Fruit fly (Drosophila melanogaster) whole organism, embryonic: ENCODE measurements around the gene sordd2.

Experiments
- Asciz ChIP-seq: fragments of 200-800 bp; sonication (Bioruptor generic); optimal IDR thresholded peaks from 2 replicates; lab custom pipeline; 2017; ENCODE audit warnings: missing biosample characterization, mild to moderate bottlenecking, missing genetic modification characterization, missing genetic modification reagents
- CG10147 ChIP-seq: fragments of 200-800 bp; sonication (Bioruptor generic); optimal IDR thresholded peaks from 2 replicates; lab custom pipeline; 2019; ENCODE audit warnings: missing biosample characterization, mild to moderate bottlenecking, missing genetic modification characterization, moderate library complexity
- CG10274 ChIP-seq: fragments of 200-800 bp; sonication (Bioruptor generic); optimal IDR thresholded peaks from 3 replicates; lab custom pipeline; 2017; ENCODE audit warnings: missing biosample characterization, mild to moderate bottlenecking, missing genetic modification characterization
- CG10321 ChIP-seq: fragments of 200-800 bp; sonication (Bioruptor generic); IDR thresholded peaks from 2 replicates; pipeline ENCODE4 v1.3.6; 2022; ENCODE audit warnings: missing biosample characterization, missing genetic modification characterization
- CG13123 ChIP-seq: fragments of 200-800 bp; sonication (Bioruptor generic); optimal IDR thresholded peaks from 2 replicates; lab custom pipeline; 2016; ENCODE audit warnings: missing biosample characterization, missing genetic modification characterization
- CG13624 ChIP-seq: fragments of 200-800 bp; sonication (Bioruptor generic); optimal IDR thresholded peaks from 2 replicates; lab custom pipeline; 2016; ENCODE audit warnings: missing biosample characterization, missing genetic modification characterization
- CG13775 ChIP-seq: fragments of 200-800 bp; sonication (Bioruptor generic); optimal IDR thresholded peaks from 3 replicates; lab custom pipeline; 2017; ENCODE audit warnings: missing biosample characterization, mild to moderate bottlenecking, missing genetic modification characterization
- CG14667 ChIP-seq: fragments of 200-800 bp; sonication (Bioruptor generic); IDR thresholded peaks from 2 replicates; pipeline ENCODE4 v1.3.6; 2022; ENCODE audit warnings: missing biosample characterization, missing genetic modification characterization
- CG15073 ChIP-seq: fragments of 200-800 bp; sonication (Bioruptor generic); optimal IDR thresholded peaks from 2 replicates; lab custom pipeline; 2016; ENCODE audit warnings: missing biosample characterization, missing genetic modification characterization
- CG17385 ChIP-seq: fragments of 200-800 bp; sonication (Bioruptor generic); optimal IDR thresholded peaks from 3 replicates; lab custom pipeline; 2018; ENCODE audit warnings: missing biosample characterization, mild to moderate bottlenecking, missing genetic modification characterization
- CG2712 ChIP-seq: fragments of 200-800 bp; optimal IDR thresholded peaks from 3 replicates; lab custom pipeline; 2019; ENCODE audit warnings: missing biosample characterization, mild to moderate bottlenecking, missing genetic modification characterization, moderate library complexity
- CG31441 ChIP-seq: fragments of 200-800 bp; sonication (Bioruptor generic); IDR thresholded peaks from 2 replicates; pipeline ENCODE4 v1.3.6; 2022; ENCODE audit warnings: missing biosample characterization, missing genetic modification characterization
- CG4404 ChIP-seq: fragments of 200-800 bp; sonication (Bioruptor generic); IDR thresholded peaks from 2 replicates; pipeline ENCODE4 v1.3.6; 2022; ENCODE audit warnings: missing biosample characterization, missing genetic modification characterization
- CG6689 ChIP-seq: fragments of 200-800 bp; sonication (Bioruptor generic); IDR thresholded peaks from 2 replicates; pipeline ENCODE4 v1.3.6; 2022; ENCODE audit warnings: missing biosample characterization, missing genetic modification characterization
- CG8924 ChIP-seq: fragments of 200-800 bp; optimal IDR thresholded peaks from 3 replicates; lab custom pipeline; 2019; ENCODE audit warnings: missing biosample characterization, mild to moderate bottlenecking, missing genetic modification characterization, moderate library complexity
- CG9932 ChIP-seq: fragments of 200-800 bp; sonication (Bioruptor generic); IDR thresholded peaks from 2 replicates; pipeline ENCODE4 v1.3.6; 2022; ENCODE audit warnings: missing biosample characterization, missing genetic modification characterization
- Hey ChIP-seq: fragments of 200-800 bp; sonication (Bioruptor generic); optimal IDR thresholded peaks from 3 replicates; lab custom pipeline; 2018; ENCODE audit warnings: missing biosample characterization, mild to moderate bottlenecking, missing genetic modification characterization
- Hr3 ChIP-seq: fragments of 200-800 bp; sonication (Bioruptor generic); optimal IDR thresholded peaks from 3 replicates; lab custom pipeline; 2016; ENCODE audit warnings: missing biosample characterization, missing genetic modification characterization
- MESR4 ChIP-seq: fragments of 200-800 bp; sonication (Bioruptor generic); optimal IDR thresholded peaks from 2 replicates; lab custom pipeline; 2018; ENCODE audit warnings: missing biosample characterization, mild to moderate bottlenecking, missing genetic modification characterization, moderate library complexity
- MTF-1 ChIP-seq: fragments of 200-800 bp; sonication (Bioruptor generic); optimal IDR thresholded peaks from 2 replicates; lab custom pipeline; 2018; ENCODE audit warnings: missing biosample characterization, mild to moderate bottlenecking, missing genetic modification characterization, borderline replicate concordance
- Med ChIP-seq: fragments of 200-800 bp; sonication (Bioruptor generic); peaks from one replicate; lab custom pipeline; 2016; ENCODE audit warnings: missing biosample characterization, missing genetic modification characterization, mild to moderate bottlenecking, inconsistent platforms, moderate library complexity
- Usf ChIP-seq: fragments of 200-800 bp; sonication (Bioruptor generic); optimal IDR thresholded peaks from 2 replicates; lab custom pipeline; 2017; ENCODE audit warnings: missing genotype, missing biosample characterization, missing genetic modification characterization
- Xrp1 ChIP-seq: fragments of 200-800 bp; sonication (Bioruptor generic); IDR thresholded peaks from 2 replicates; pipeline ENCODE4 v1.3.6; 2022; ENCODE audit warnings: missing biosample characterization, missing genetic modification characterization
- YL-1 ChIP-seq: fragments of 200-800 bp; sonication (Bioruptor generic); optimal IDR thresholded peaks from 3 replicates; lab custom pipeline; 2017; ENCODE audit warnings: missing biosample characterization, mild to moderate bottlenecking, missing genetic modification characterization
- bbx ChIP-seq: fragments of 200-800 bp; sonication (Bioruptor generic); IDR thresholded peaks from 2 replicates; pipeline ENCODE4 v1.3.6; 2022; ENCODE audit warnings: missing biosample characterization, missing genetic modification characterization; ENCODE audit not compliant: partially characterized antibody
- croc ChIP-seq: fragments of 200-800 bp; sonication (Bioruptor generic); conservative IDR thresholded peaks from 3 replicates; pipeline ENCODE4 v1.3.6; 2022; ENCODE audit warnings: missing biosample characterization, missing genetic modification characterization
- hth ChIP-seq: fragments of >200 bp; optimal IDR thresholded peaks from 2 replicates; lab custom pipeline; 2017; ENCODE audit warnings: inconsistent platforms
- kah ChIP-seq: fragments of 200-800 bp; sonication (Bioruptor generic); optimal IDR thresholded peaks from 2 replicates; lab custom pipeline; 2018; ENCODE audit warnings: missing biosample characterization, mild to moderate bottlenecking, missing genetic modification characterization
- nmo ChIP-seq: fragments of 200-800 bp; sonication (Bioruptor generic); optimal IDR thresholded peaks from 2 replicates; lab custom pipeline; 2018; ENCODE audit warnings: missing biosample characterization, mild to moderate bottlenecking, missing genetic modification characterization, moderate library complexity
- run ChIP-seq: fragments of 200-800 bp; sonication (Bioruptor generic); optimal IDR thresholded peaks from 3 replicates; lab custom pipeline; 2018; ENCODE audit warnings: missing biosample characterization, mild to moderate bottlenecking, missing genetic modification characterization
- scrt ChIP-seq: fragments of 200-800 bp; sonication (Bioruptor generic); optimal IDR thresholded peaks from 2 replicates; lab custom pipeline; 2018; ENCODE audit warnings: missing biosample characterization, mild to moderate bottlenecking, missing genetic modification characterization, moderate library complexity
- shn ChIP-seq: fragments of 200-800 bp; sonication (Bioruptor generic); optimal IDR thresholded peaks from 3 replicates; lab custom pipeline; 2016; ENCODE audit warnings: missing biosample characterization, missing genetic modification characterization
- sna ChIP-seq: fragments of 200-800 bp; sonication (Bioruptor generic); IDR thresholded peaks from 2 replicates; pipeline ENCODE4 v1.3.6; 2022; ENCODE audit warnings: missing biosample characterization, missing genetic modification characterization; ENCODE audit not compliant: partially characterized antibody
- tna ChIP-seq: fragments of 200-800 bp; sonication (Bioruptor generic); IDR thresholded peaks from 2 replicates; pipeline ENCODE4 v1.3.6; 2022; ENCODE audit warnings: missing biosample characterization, missing genetic modification characterization; ENCODE audit not compliant: partially characterized antibody
- ttk ChIP-seq: fragments of 200-800 bp; sonication (Bioruptor generic); IDR thresholded peaks from 2 replicates; pipeline ENCODE4 v2.1.2; 2022; ENCODE audit warnings: missing biosample characterization, missing genetic modification characterization
- wdn ChIP-seq: fragments of 200-800 bp; sonication (Bioruptor generic); IDR thresholded peaks from 2 replicates; pipeline ENCODE4 v1.3.6; 2022; ENCODE audit warnings: missing biosample characterization, missing genetic modification characterization

Gene sordd2

dm6 chrX:15788235-15789187, 10.5 kb downstream of the sordd2 start, which contains the start of gene Rhp (continued):
- no peak for TF ChIP-seq sna (GFP tag; lab: Robert Waterston, UW)
- no peak for TF ChIP-seq CG15073 (GFP tag; lab: Kevin White, UChicago)
- TF ChIP-seq CG31441 (GFP tag; lab: Robert Waterston, UW) = no peak
- TF ChIP-seq CG9932 (GFP tag; lab: Robert Waterston, UW) = no peak
- TF ChIP-seq CG13775 (GFP tag; lab: Kevin White, UChicago) = no peak
- no peak for TF ChIP-seq CG13123 (GFP tag; lab: Kevin White, UChicago)
- peak; percentile 26 for TF ChIP-seq CG2712 (tag; lab: Kevin White, UChicago)
- TF ChIP-seq CG4404 (GFP tag; lab: Robert Waterston, UW) = no peak
- TF ChIP-seq ttk (GFP tag; lab: Robert Waterston, UW) = no peak
- peak; percentile 44 for TF ChIP-seq CG17385
- peak; percentile 36 for TF ChIP-seq kah (GFP tag; lab: Kevin White, UChicago)
- TF ChIP-seq shn = no peak
- no peak for TF ChIP-seq Usf
- TF ChIP-seq MESR4 (GFP tag; lab: Kevin White, UChicago) = peak; percentile 18
- no peak for TF ChIP-seq nmo (GFP tag; lab: Kevin White, UChicago)
- no peak for TF ChIP-seq run (tag; lab: Kevin White, UChicago)
- peak; percentile 3 for TF ChIP-seq scrt
- no peak for TF ChIP-seq croc (GFP tag; lab: Robert Waterston, UW)
- no peak for TF ChIP-seq CG10147
- no peak for TF ChIP-seq CG10321 (GFP tag; lab: Robert Waterston, UW)

dm6 chrX:15786242-15786641, 12.7 kb downstream of the sordd2 start:
- TF ChIP-seq CG14667 (GFP tag; lab: Robert Waterston, UW) (no peak), Hr3 (no peak), CG6689 (GFP tag; lab: Robert Waterston, UW) (no peak), wdn (GFP tag; lab: Robert Waterston, UW) (no peak), Xrp1 (no peak), CG10274 (GFP tag; lab: Kevin White, UChicago) (peak; percentile 93), tna (GFP tag; lab: Robert Waterston, UW) (no peak), hth (lab: Kevin White, UChicago) (no peak), Asciz (GFP tag; lab: Kevin White, UChicago) (no peak), CG13624 (GFP tag; lab: Kevin White, UChicago) (no peak), YL-1 (no peak), Med (GFP tag; lab: Kevin White, UChicago) (peak; percentile 15), Hey (tag; lab: Kevin White, UChicago) (no peak), bbx (GFP tag; lab: Robert Waterston, UW) (0 out of 2 replicates have a peak, but pooled peaks have one; percentile 0), MTF-1 (no peak), CG8924 (tag; lab: Kevin White, UChicago) (no peak)
- TF ChIP-seq, all 482 proteins: peak for 3
